Fruit fly (Drosophila melanogaster) whole organism, pupa: ENCODE results near the gene GABA-B-R3.

Source experiments
- CG15710 ChIP-seq: fragments of 200-800 bp; sonication (Bioruptor generic); optimal IDR thresholded peaks from 2 replicates; lab custom pipeline; 2018; ENCODE audit warnings: missing biosample characterization, mild to moderate bottlenecking, missing genetic modification characterization, moderate library complexity
- CG34367 ChIP-seq: fragments of 200-800 bp; sonication (Bioruptor generic); optimal IDR thresholded peaks from 2 replicates; lab custom pipeline; 2018; ENCODE audit warnings: missing biosample characterization, mild to moderate bottlenecking, missing genetic modification characterization
- Pif1A ChIP-seq: fragments of 200-800 bp; sonication (Bioruptor generic); optimal IDR thresholded peaks from 3 replicates; lab custom pipeline; 2016; ENCODE audit warnings: missing biosample characterization, missing genetic modification characterization
- Snoo ChIP-seq: fragments of 200-800 bp; sonication (Bioruptor generic); optimal IDR thresholded peaks from 3 replicates; lab custom pipeline; 2017; ENCODE audit warnings: missing biosample characterization, mild to moderate bottlenecking, missing genetic modification characterization, inconsistent platforms
- fd96Ca ChIP-seq: fragments of 200-800 bp; sonication (Bioruptor generic); IDR thresholded peaks from 3 replicates; pipeline ENCODE4 v1.3.6; 2022; ENCODE audit warnings: missing biosample characterization, missing genetic modification characterization
- gl ChIP-seq: fragments of 200-800 bp; sonication (Bioruptor generic); optimal IDR thresholded peaks from 2 replicates; lab custom pipeline; 2018; ENCODE audit warnings: missing biosample characterization, mild to moderate bottlenecking, missing genetic modification characterization

GABA-B-R3 gene

dm6 chr2L:790698-791097 is 41.0 kb downstream of the GABA-B-R3 start, which contains the start of gene Pkg21D:
Gene Pkg21D, minus strand, starts transcription at chr2L:790798.
- TF ChIP-seq Snoo (no peak), CG34367 (tag; lab: Kevin White, UChicago) (no peak), CG15710 (tag; lab: Kevin White, UChicago) (no peak), fd96Ca (GFP tag; lab: Robert Waterston, UW) (no peak)

dm6 chr2L:810277-810676 is 60.5 kb downstream of the GABA-B-R3 start, which contains the start of gene Nnf1b:
Gene Nnf1b, plus strand, starts transcription at chr2L:810577.
- TF ChIP-seq gl (tag; lab: Kevin White, UChicago) = no peak
- TF ChIP-seq, all 21 proteins: peak for 0

dm6 chr2L:811405-811804 is 61.7 kb downstream of the GABA-B-R3 start, which contains the start of gene Dbp21E2:
Gene Dbp21E2, plus strand, starts transcription at chr2L:811584.
- TF ChIP-seq Pif1A (GFP tag; lab: Kevin White, UChicago) = no peak
- TF ChIP-seq, all 21 proteins: peak for 0
